Worm (Caenorhabditis elegans) whole organism, L4 larva: ENCODE measurements around the gene unc-79.

Experiments used
- T26A8.4 ChIP-seq: fragments of 200-800 bp; sonication (Bioruptor generic); IDR thresholded peaks from 2 replicates; pipeline ENCODE4 v1.3.6; 2022; ENCODE audit warnings: missing genetic modification characterization, missing compliant biosample characterization
- ama-1 ChIP-seq: fragments of 150-350 bp; optimal IDR thresholded peaks from 2 replicates; lab custom pipeline; 2014; ENCODE audit warnings: inconsistent platforms, mixed read lengths
- ces-1 ChIP-seq: fragments of 150-350 bp; sonication (generic microtip); optimal IDR thresholded peaks from 4 replicates; lab custom pipeline; 2014; ENCODE audit warnings: missing biosample characterization, missing genetic modification reagents, missing genetic modification characterization
- egl-27 ChIP-seq: sonication (generic microtip); optimal IDR thresholded peaks from 3 replicates; lab custom pipeline; 2017; ENCODE audit warnings: missing biosample characterization, missing genetic modification reagents, missing genetic modification characterization
- fos-1 ChIP-seq: fragments of 150-350 bp; optimal IDR thresholded peaks from 2 replicates; lab custom pipeline; 2014; ENCODE audit warnings: missing biosample characterization, missing genetic modification characterization
- lin-38 ChIP-seq: fragments of 200-800 bp; sonication (Bioruptor generic); IDR thresholded peaks from 2 replicates; pipeline ENCODE4 v1.3.6; 2022; ENCODE audit warnings: missing genetic modification reagents, missing genetic modification characterization, missing compliant biosample characterization
- lin-39 ChIP-seq: fragments of 150-350 bp; optimal IDR thresholded peaks from 2 replicates; lab custom pipeline; 2014; ENCODE audit warnings: missing biosample characterization, missing genetic modification reagents, missing genetic modification characterization
- madf-9 ChIP-seq: fragments of 200-800 bp; sonication (Bioruptor generic); conservative IDR thresholded peaks from 2 replicates; pipeline ENCODE4 v1.3.6; 2022; ENCODE audit warnings: missing genetic modification reagents, missing genetic modification characterization, missing compliant biosample characterization
- pha-4 ChIP-seq, 2 experiments: fragments of 150-350 bp in 1 of 2; fragments of 200-800 bp in 1 of 2; sonication (Bioruptor generic) in 1 of 2; IDR thresholded peaks in 1 of 2; optimal IDR thresholded peaks in 1 of 2; 2 replicates each; pipeline versions ENCODE4 v1.3.6 to Lab custom; 2014 to 2022; ENCODE audit warnings: missing genetic modification characterization in 2 of 2, missing genetic modification reagents in 2 of 2, missing biosample characterization in 1 of 2, missing compliant biosample characterization in 1 of 2
- pqm-1 ChIP-seq: sonication (generic microtip); optimal IDR thresholded peaks from 2 replicates; lab custom pipeline; 2017; ENCODE audit warnings: missing biosample characterization, missing genetic modification characterization
- unc-130 ChIP-seq: sonication (generic microtip); optimal IDR thresholded peaks from 2 replicates; lab custom pipeline; 2016; ENCODE audit warnings: missing genetic modification reagents, missing genetic modification characterization, missing compliant biosample characterization
- zip-2 ChIP-seq: fragments of 150-350 bp; optimal IDR thresholded peaks from 2 replicates; lab custom pipeline; 2014; ENCODE audit warnings: missing biosample characterization, missing genetic modification characterization

ce11 chrIII:4088338-4088918, 22.0 kb downstream of the unc-79 start:
- TF ChIP-seq madf-9 (GFP tag; lab: Robert Waterston, UW): no peak
- no peak for TF ChIP-seq egl-27 (tag; lab: Kevin White, UChicago)
- TF ChIP-seq ces-1 (GFP tag; lab: Kevin White, UChicago): no peak
- TF ChIP-seq lin-38 (GFP tag; lab: Robert Waterston, UW): no peak
- TF ChIP-seq pha-4 (GFP tag; IDR thresholded peaks at IDR 0.05; lab: Robert Waterston, UW): no peak
- TF ChIP-seq pha-4 (tag; optimal IDR thresholded peaks at IDR 0.05; lab: Kevin White, UChicago): no peak
- TF ChIP-seq pqm-1 (tag; lab: Kevin White, UChicago): peak; percentile 36
- TF ChIP-seq zip-2 (tag; lab: Kevin White, UChicago): no peak
- TF ChIP-seq unc-130 (GFP tag; lab: Kevin White, UChicago): no peak
- no peak for TF ChIP-seq lin-39 (tag; lab: Kevin White, UChicago)
- no peak for TF ChIP-seq T26A8.4 (GFP tag; lab: Robert Waterston, UW)
- TF ChIP-seq fos-1 (tag; lab: Kevin White, UChicago): no peak
- TF ChIP-seq ama-1: no peak
